Worm (Caenorhabditis elegans): Measurements from ENCODE around the gene mars-1.

DNA sequence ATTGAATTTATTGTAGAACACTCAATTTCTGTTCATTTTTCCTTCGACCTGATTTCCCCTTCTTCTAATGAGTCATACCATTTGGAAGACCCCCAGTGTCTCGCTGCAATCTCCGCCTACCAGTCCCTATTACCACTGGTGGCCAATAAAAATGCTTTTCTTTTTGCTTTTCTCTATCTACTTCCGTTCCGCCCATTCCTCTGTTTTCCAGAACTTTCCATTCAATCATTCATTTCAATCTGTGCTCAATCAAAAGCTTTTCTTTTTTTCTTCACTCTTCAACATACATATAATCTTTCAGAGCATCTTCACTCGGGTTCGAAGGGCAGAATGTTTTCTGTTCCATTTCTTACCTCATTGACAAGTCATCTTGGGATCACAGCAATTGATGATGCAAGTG, 38.3 kb upstream of the mars-1 start, which contains the start of gene inx-8:
- TF ChIP-seq nhr-41 (GFP tag; IDR thresholded peaks at IDR 0.05), result no peak
- TF ChIP-seq unc-62 (GFP tag; optimal IDR thresholded peaks at IDR 0.05 in 1 of 2), result no peak
- TF ChIP-seq unc-62 (tag; optimal IDR thresholded peaks at IDR 0.05), result no peak
- TF ChIP-seq zip-2 (tag; optimal IDR thresholded peaks at IDR 0.05), result no peak
- TF ChIP-seq mxl-2 (GFP tag; conservative IDR thresholded peaks at IDR 0.05), result no peak
- TF ChIP-seq zag-1 (tag; optimal IDR thresholded peaks at IDR 0.05), result no peak
- TF ChIP-seq F37D6.2 (tag; optimal IDR thresholded peaks at IDR 0.05), result no peak
- TF ChIP-seq dmd-9 (GFP tag; IDR thresholded peaks at IDR 0.05), result no peak
- TF ChIP-seq hlh-30 (tag; optimal IDR thresholded peaks at IDR 0.05; ENCODE audit: insufficient read depth), result no peak
- TF ChIP-seq F49E8.2 (tag; optimal IDR thresholded peaks at IDR 0.05; ENCODE audit: borderline replicate concordance), result no peak
- no peak for TF ChIP-seq pqm-1 (tag; optimal IDR thresholded peaks at IDR 0.05)
- TF ChIP-seq nhr-11 (tag; optimal IDR thresholded peaks at IDR 0.05), result no peak
- no peak for TF ChIP-seq lin-13 (GFP tag; optimal IDR thresholded peaks at IDR 0.05)
- TF ChIP-seq nhr-25 (tag; optimal IDR thresholded peaks at IDR 0.05; ENCODE audit: borderline replicate concordance, insufficient read depth), result no peak

All from whole organism, L4 larva.